Worm (Caenorhabditis elegans) whole organism, L4/young adult: ENCODE data around the gene dpy-9.

Experiments
- W03F9.2 ChIP-seq: fragments of 150-350 bp; optimal IDR thresholded peaks from 2 replicates; lab custom pipeline; 2014; ENCODE audit warnings: missing biosample characterization, missing genetic modification characterization
- dao-5 ChIP-seq: sonication (generic microtip); optimal IDR thresholded peaks from 2 replicates; lab custom pipeline; 2016; ENCODE audit warnings: missing genotype, missing genetic modification characterization, moderate library complexity, missing compliant biosample characterization
- him-1 ChIP-seq: sonication (generic microtip); optimal IDR thresholded peaks from 2 replicates; lab custom pipeline; 2016; ENCODE audit warnings: missing genotype, missing genetic modification reagents, missing genetic modification characterization, missing compliant biosample characterization

Gene dpy-9

DNA sequence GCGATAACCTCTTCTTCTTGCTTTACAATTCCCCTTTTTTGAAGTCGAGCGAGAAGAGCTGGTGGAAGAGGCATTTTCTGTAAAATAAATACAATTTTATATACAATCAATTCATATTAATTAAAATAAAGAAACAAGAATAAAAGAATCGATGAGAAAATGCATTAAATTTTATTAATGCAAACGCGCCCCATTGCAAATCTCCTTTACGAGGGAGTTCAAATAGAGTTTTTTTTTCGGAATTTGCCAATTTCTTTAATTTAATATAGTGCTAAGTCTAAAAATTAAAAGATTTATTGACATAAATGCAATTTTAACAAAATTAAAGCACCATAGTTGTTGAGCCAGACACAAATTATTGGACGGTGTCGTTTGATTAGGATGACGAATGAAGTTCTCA, 2.6 kb upstream of the dpy-9 start, which contains the start of gene pqbp-1.1:
TSS of gene pqbp-1.1 (minus strand) at position 77 of the 400 bp plus-strand sequence.
- TF ChIP-seq dao-5 (tag; lab: Kevin White, UChicago) (no peak), W03F9.2 (tag; lab: Kevin White, UChicago) (no peak), him-1 (tag; lab: Kevin White, UChicago) (no peak)

DNA sequence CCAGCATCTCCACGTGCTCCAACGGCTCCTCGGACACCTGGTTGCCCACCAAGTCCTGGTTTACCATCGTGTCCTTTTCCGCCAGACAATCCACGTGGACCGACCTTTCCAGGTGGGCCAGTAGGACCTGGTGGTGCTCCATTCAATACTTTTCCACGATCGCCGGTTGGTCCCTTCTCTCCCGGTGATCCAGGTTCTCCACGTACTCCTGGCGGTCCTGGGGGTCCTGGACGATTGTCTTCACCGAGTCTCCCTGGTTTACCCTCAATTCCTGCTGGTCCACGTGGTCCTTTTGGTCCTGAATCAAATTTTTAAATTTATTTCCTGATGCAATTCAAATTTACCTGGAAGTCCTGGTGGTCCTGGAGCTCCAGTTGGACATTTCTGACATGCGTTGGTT, 642 bp downstream of the dpy-9 start:
- TF ChIP-seq him-1 (tag; lab: Kevin White, UChicago) (no peak), dao-5 (tag; lab: Kevin White, UChicago) (no peak), W03F9.2 (tag; lab: Kevin White, UChicago) (no peak)

- no peak for TF ChIP-seq W03F9.2 (tag; lab: Kevin White, UChicago)
- no peak for TF ChIP-seq him-1 (tag; lab: Kevin White, UChicago)
- no peak for TF ChIP-seq dao-5 (tag; lab: Kevin White, UChicago)
Measured at ce11 chrIV:257095-257494, 1.9 kb downstream of the dpy-9 start, which contains the start of gene R02D3.8. Gene R02D3.8, minus strand, starts transcription at chrIV:257203.

ce11 chrIV:255379-255857, 3.6 kb downstream of the dpy-9 start, which contains the start of gene rcat-1:
Gene rcat-1, minus strand, starts transcription at chrIV:255429.
- TF ChIP-seq dao-5 (tag; lab: Kevin White, UChicago) (no peak), W03F9.2 (tag; lab: Kevin White, UChicago) (peak; percentile 56), him-1 (tag; lab: Kevin White, UChicago) (no peak)

DNA sequence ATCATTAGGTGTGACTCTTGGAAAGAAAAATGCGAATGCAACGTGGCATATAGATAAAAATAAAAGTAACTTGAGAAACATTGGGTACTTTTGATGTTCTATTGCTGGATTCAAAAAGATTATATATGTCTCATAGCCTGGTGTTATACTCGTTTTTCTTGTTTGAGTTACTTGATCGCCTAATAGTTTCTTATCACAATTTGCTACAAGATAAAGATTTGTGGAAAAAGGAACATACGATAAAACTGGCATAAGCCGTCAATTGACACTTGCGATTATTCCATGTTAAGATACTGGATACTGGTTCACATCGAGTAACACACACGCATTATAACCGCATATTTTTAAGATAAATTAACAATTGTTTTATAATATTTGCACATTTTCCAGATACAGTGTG, 6.5 kb downstream of the dpy-9 start, which contains the start of gene grl-19:
TSS of gene grl-19 (minus strand) at position 101 of the 400 bp plus-strand sequence.
- no peak for TF ChIP-seq dao-5 (tag; lab: Kevin White, UChicago)
- no peak for TF ChIP-seq W03F9.2 (tag; lab: Kevin White, UChicago)
- TF ChIP-seq him-1 (tag; lab: Kevin White, UChicago), result no peak

ce11 chrIV:247494-247893, 11.5 kb downstream of the dpy-9 start:
- TF ChIP-seq dao-5 (tag; lab: Kevin White, UChicago) (no peak), him-1 (tag; lab: Kevin White, UChicago) (no peak), W03F9.2 (tag; lab: Kevin White, UChicago) (no peak)

DNA sequence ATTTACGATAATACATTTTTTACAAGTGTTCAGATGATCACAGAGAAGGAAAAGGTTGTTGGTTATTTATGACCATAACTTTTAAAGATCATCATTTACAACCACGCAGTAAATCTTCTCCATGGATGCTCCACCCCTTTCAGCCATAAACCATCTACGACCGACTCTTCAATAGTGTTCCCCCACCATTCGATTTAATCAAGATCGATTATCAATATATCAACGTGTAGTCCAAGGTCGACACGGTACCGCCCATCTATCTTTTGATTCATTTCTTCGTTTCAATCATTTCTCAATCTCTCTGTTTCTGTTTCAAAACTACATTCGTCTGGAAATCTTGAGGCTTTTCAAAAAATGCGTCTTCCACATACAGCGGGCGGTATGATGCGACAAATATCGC, 14.2 kb downstream of the dpy-9 start, which contains the start of gene aass-1:
TSS of gene aass-1 (plus strand) at position 301 of the 400 bp plus-strand sequence.
- no peak for TF ChIP-seq W03F9.2 (tag; lab: Kevin White, UChicago)
- no peak for TF ChIP-seq dao-5 (tag; lab: Kevin White, UChicago)
- no peak for TF ChIP-seq him-1 (tag; lab: Kevin White, UChicago)

DNA sequence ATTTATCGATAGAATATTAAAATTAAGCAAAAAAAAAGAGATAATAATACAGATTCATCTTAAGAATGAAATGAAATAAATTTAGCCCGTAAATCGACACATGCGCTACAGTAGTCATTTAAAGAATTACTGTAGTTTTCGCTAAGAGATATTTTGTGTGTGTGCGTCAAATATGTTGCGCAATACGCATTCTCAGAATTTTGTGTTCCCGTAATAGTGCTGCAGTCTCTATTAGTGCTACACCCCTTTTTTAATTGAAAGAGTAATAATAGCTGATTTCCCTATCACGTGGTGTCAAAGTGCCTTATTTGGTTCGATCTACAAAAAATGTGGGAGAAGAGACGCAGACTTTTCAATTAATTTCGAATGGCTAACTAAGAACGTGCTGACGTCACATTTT, 14.7 kb downstream of the dpy-9 start:
- TF ChIP-seq him-1 (tag; lab: Kevin White, UChicago) (no peak), dao-5 (tag; lab: Kevin White, UChicago) (no peak), W03F9.2 (tag; lab: Kevin White, UChicago) (no peak)

ce11 chrIV:240257-240754, 18.7 kb downstream of the dpy-9 start, which contains the start of the genes fnta-1 and cogc-8:
Gene fnta-1, minus strand, starts transcription at chrIV:240307.
Gene cogc-8, plus strand, starts transcription at chrIV:240451.
- TF ChIP-seq W03F9.2 (tag; lab: Kevin White, UChicago) (no peak), him-1 (tag; lab: Kevin White, UChicago) (no peak), dao-5 (tag; lab: Kevin White, UChicago) (no peak)

DNA sequence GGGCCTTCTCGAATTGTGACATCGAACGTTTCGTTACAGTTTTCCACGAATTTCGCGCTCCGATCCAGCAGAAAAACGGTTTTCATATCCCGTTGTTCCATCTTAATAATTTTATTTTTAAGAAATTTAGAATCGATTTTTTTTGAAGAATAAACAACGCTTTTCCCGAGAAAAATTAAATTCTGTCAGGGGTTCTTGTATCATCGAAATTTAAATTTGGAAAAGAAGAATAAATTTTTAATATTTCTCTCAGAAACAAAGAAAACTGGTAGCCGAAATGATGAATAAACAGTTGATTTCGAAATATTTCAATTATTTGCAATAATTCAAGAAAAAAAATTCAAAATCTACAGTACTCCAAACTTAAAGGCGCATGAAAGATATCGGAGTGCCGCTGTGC, 21.7 kb downstream of the dpy-9 start, which contains the start of gene ints-13:
TSS of gene ints-13 (minus strand) at position 101 of the 400 bp plus-strand sequence.
- TF ChIP-seq him-1 (tag; lab: Kevin White, UChicago), result no peak
- TF ChIP-seq W03F9.2 (tag; lab: Kevin White, UChicago), result no peak
- TF ChIP-seq dao-5 (tag; lab: Kevin White, UChicago), result no peak

DNA sequence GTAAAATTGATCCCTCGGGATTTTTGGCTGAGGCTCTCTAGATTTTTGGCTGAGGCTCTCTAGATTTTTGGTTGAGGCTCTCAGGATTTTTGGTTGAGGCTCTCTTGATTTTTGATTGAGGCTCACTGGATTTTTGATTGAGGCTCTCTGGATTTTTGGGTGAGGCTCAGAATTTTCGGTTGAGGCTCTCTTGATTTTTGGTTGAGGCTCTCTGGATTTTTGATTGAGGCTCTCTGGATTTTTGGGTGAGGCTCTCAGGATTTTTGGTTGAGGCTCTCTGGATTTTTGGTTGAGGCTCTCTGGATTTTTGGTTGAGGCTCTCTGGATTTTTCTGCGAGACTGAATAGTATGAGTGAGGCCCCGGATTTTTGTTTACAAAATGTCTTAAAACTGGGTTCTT, 22.9 kb downstream of the dpy-9 start:
- no peak for TF ChIP-seq dao-5 (tag; lab: Kevin White, UChicago)
- TF ChIP-seq W03F9.2 (tag; lab: Kevin White, UChicago), result no peak
- no peak for TF ChIP-seq him-1 (tag; lab: Kevin White, UChicago)

ce11 chrIV:231673-232072, 27.3 kb downstream of the dpy-9 start, which contains the start of gene gtf-2H1:
Gene gtf-2H1, minus strand, starts transcription at chrIV:231773.
- TF ChIP-seq him-1 (tag; lab: Kevin White, UChicago) (no peak), W03F9.2 (tag; lab: Kevin White, UChicago) (no peak)

DNA sequence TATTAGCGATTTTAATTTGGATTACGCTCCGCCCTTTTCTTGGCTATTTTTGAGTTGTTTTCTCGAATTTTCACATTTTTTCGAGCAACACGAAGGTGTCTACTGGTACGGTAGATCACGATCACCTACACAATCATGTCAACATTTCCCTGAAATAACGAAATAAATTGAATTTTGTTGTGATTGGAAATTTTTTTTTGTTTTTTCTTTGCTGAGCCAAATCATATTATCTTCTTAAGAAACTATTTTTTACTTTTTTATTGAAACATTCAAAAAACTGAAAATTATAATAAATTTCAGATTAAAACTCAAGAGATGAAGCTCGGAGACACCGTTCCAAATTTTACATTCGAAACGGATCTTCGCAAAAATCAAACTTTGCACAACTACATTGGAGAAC, 40.8 kb downstream of the dpy-9 start, which contains the start of gene prdx-6:
TSS of gene prdx-6 (plus strand) at position 301 of the 400 bp plus-strand sequence.
- TF ChIP-seq dao-5 (tag; lab: Kevin White, UChicago), result no peak

DNA sequence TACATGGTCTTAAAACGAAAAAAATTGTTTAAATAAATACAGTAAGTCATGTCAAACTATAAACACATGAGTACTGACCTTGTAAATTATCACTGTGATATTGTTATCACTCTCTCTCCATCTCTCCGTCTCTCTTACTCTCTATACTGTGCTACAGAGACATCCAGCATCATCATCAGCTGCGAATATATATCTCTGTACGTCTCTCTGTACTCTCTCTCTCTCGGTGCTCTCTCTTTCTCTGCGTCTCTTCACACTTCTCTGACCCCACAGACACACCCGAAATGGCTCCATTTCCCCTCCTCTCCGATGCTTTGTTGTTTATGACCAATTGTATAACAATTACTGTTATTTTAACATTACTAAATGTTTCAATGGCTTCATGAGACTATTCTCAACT, 48.4 kb downstream of the dpy-9 start:
- no peak for TF ChIP-seq W03F9.2 (tag; lab: Kevin White, UChicago)
- TF ChIP-seq him-1 (tag; lab: Kevin White, UChicago), result no peak
